Worm (Caenorhabditis elegans): Measurements from ENCODE around the gene sra-12.
"Not testable (repeated sequence)": the region's sequence is repeated elsewhere in the genome, so short reads cannot be mapped to it uniquely, and the experiment has no call there.

sra-12 gene

DNA sequence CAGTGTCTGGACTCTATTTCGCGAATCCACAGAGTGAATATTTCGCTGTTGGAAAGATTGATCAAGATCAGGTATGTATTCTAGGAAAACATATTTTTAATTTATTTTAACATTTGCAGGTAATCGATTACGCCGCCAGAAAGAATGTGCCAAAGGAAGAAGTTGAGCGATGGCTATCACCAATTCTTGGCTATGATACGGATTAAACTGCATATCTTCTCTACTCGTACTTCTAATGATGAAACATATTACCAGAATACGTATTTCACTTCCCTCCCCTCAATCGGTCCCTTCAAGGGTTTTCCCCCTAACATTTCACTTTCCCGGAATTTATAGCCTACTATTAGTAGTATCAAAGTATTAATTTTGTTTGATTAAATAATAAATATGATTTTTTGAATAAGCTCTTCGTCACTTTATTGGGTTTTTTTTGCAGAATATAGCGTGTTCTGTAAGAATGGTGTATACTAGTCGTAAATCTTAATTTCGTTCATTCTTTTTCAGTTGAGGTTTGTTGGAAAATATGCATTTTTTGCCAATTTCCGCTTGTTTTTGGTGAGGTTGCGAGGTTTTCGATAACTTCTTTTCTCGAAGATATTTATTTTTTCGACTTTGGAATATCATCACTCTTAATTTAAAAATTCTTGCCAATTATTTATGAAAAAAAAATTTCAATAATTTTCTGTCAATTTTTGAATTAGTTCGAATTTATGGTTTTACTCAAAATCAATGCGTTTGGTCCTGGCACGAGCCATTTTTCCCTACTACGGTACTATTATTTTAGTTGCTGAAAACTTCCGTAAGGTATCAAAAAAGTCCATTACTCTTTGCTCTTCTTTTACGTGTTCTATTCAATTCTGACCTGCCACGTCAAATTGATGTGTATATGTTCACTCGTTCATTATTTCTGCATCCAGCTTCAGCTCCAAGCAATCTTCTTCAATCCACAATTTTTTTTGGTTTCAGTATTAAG, 26.7 kb upstream of the sra-12 start:
- TF ChIP-seq ceh-13 (GFP tag; optimal IDR thresholded peaks at IDR 0.05), result no peak
- TF ChIP-seq aly-1 (tag; optimal IDR thresholded peaks at IDR 0.05), result no peak
- no peak for TF ChIP-seq flt-1 (GFP tag; IDR thresholded peaks at IDR 0.05)
- no peak for TF ChIP-seq tbx-11 (GFP tag; IDR thresholded peaks at IDR 0.05)
- no peak for TF ChIP-seq hnd-1 (tag; optimal IDR thresholded peaks at IDR 0.05)
- TF ChIP-seq ama-1 (optimal IDR thresholded peaks at IDR 0.05), result no peak
- no peak for TF ChIP-seq B0310.2 (tag; optimal IDR thresholded peaks at IDR 0.05)
- TF ChIP-seq ets-7 (tag; optimal IDR thresholded peaks at IDR 0.05), result no peak
- TF ChIP-seq hmbx-1 (tag; optimal IDR thresholded peaks at IDR 0.05), result no peak
- no peak for TF ChIP-seq F13C5.2 (tag; optimal IDR thresholded peaks at IDR 0.05)
- no peak for TF ChIP-seq scrt-1 (GFP tag; IDR thresholded peaks at IDR 0.05)
- no peak for TF ChIP-seq pes-1 (GFP tag; IDR thresholded peaks at IDR 0.05)
- no peak for TF ChIP-seq ceh-36 (tag; optimal IDR thresholded peaks at IDR 0.05)
- TF ChIP-seq hmg-4 (GFP tag; optimal IDR thresholded peaks at IDR 0.05), result no peak
- no peak for TF ChIP-seq tra-4 (tag; optimal IDR thresholded peaks at IDR 0.05)
- no peak for TF ChIP-seq sea-1 (GFP tag; conservative IDR thresholded peaks at IDR 0.05)
- TF ChIP-seq tbx-37 (GFP tag; conservative IDR thresholded peaks at IDR 0.05), result no peak

DNA sequence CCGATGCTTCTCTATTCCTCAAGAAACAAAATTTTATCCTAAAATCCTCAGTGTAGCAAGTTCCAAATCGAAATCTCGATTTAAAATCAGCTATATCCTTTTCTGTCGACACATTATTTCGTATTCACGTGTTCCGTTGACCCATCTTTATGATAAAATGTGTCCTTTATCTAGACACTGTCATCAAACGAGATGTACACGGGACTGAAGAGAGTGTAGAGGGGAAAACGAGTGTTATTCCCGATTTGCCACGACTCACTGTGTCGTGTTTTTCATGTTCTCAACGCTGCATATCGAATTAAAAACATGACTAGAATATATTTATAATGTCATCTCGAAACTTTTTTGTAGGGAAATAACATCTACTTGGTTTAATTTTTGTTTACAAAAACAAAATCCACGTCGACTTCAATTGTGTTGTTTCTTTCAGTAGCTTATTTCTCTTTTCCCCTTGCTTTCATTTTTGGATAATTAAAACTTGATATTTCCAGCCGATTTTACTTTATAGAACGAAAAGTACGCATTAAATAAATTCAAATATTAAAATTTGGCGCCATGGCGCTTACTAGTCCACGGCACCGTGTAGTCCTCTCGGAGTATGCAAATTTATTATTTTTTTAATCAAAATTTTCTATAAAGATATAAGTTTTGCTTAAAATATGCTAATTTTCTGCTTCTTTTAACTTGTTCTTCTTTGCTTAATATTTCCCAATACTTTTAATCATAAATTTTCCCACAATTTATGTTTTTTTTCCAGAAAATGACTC, 21.7 kb upstream of the sra-12 start, which contains the start of gene metr-1:
Gene metr-1 (plus strand): TSS at position 758 of the 767 bp plus-strand sequence.
- TF ChIP-seq hmbx-1 (tag; optimal IDR thresholded peaks at IDR 0.05), result no peak
- TF ChIP-seq tra-4 (tag; optimal IDR thresholded peaks at IDR 0.05), result no peak

DNA sequence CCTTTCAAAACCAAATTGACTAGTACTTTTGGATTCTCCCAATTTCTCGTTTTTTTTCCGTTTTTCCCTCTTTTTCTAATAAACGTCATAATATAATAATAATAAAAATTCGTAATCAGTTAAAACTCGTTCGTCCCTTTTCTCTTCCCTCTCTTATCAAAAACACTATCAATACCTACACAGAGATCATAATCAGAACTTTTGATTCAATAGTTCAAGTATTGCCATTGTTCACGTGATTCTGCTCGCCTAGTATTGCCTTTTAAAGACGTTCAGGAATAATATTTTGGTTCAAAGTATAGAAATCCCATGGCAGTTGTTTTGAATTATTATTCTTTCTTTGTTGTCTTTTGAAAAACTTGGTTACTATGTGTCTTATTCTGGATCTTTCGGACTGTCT, 20.4 kb upstream of the sra-12 start:
- TF ChIP-seq tbx-37 (GFP tag; conservative IDR thresholded peaks at IDR 0.05) (no peak), sea-1 (GFP tag; conservative IDR thresholded peaks at IDR 0.05) (no peak), pes-1 (GFP tag; IDR thresholded peaks at IDR 0.05) (no peak), F13C5.2 (tag; optimal IDR thresholded peaks at IDR 0.05) (no peak), aly-1 (tag; optimal IDR thresholded peaks at IDR 0.05) (no peak), hnd-1 (tag; optimal IDR thresholded peaks at IDR 0.05) (no peak), tbx-11 (GFP tag; IDR thresholded peaks at IDR 0.05) (no peak), scrt-1 (GFP tag; IDR thresholded peaks at IDR 0.05) (no peak), ets-7 (tag; optimal IDR thresholded peaks at IDR 0.05) (no peak), ceh-13 (GFP tag; optimal IDR thresholded peaks at IDR 0.05) (no peak), hmg-4 (GFP tag; optimal IDR thresholded peaks at IDR 0.05) (no peak), B0310.2 (tag; optimal IDR thresholded peaks at IDR 0.05) (no peak)

DNA sequence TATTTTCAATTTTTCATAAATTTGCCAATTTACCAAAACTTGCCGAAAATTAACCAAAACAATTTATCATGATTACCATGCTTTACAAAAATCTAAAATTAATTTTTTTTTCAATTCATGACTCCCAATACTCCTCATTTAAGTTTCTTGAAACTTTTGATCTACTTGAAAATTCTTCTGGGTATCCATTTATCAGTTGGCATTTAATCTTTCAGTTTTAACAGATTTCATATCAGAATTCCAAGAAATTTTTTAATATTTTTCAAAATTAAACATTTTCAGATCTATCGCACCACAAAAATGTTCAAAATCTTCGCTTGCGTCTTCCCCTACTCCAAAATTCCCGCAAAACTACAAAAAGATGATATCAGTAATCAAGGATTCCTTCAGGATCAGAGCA, 19.7 kb upstream of the sra-12 start, which contains the start of gene Y19D2B.2:
Gene Y19D2B.2 (plus strand): TSS at position 301 of the 400 bp plus-strand sequence.
- TF ChIP-seq pes-1 (GFP tag; IDR thresholded peaks at IDR 0.05), result no peak
- no peak for TF ChIP-seq sea-1 (GFP tag; conservative IDR thresholded peaks at IDR 0.05)
- no peak for TF ChIP-seq tra-4 (tag; optimal IDR thresholded peaks at IDR 0.05)
- no peak for TF ChIP-seq hmbx-1 (tag; optimal IDR thresholded peaks at IDR 0.05)
- TF ChIP-seq hmg-4 (GFP tag; optimal IDR thresholded peaks at IDR 0.05), result no peak
- no peak for TF ChIP-seq F13C5.2 (tag; optimal IDR thresholded peaks at IDR 0.05)

DNA sequence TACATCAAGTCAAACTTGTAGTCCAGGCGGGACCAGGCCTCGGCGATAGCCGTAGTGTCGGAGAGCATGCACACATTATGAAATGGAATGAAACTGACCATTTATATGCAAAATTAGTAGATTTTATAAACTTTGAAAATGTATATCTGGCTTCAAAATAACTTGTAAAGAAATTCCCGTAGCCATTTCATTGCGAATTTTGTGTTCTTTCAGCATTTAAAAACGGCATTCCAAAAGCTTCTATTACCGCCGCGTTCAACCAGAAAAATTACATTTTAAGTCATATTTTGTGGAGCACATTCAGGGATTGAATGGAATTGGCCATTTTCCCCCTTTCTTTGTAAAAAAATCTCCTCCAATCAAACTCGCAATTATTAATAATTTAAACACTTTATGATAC, 18.6 kb upstream of the sra-12 start, which contains the start of gene Y19D2B.1:
Gene Y19D2B.1 (minus strand): TSS at position 101 of the 400 bp plus-strand sequence.
- not testable (repeated sequence) for TF ChIP-seq ets-7 (tag; optimal IDR thresholded peaks at IDR 0.05); B0310.2 (tag; optimal IDR thresholded peaks at IDR 0.05); hmg-4 (GFP tag; optimal IDR thresholded peaks at IDR 0.05)

DNA sequence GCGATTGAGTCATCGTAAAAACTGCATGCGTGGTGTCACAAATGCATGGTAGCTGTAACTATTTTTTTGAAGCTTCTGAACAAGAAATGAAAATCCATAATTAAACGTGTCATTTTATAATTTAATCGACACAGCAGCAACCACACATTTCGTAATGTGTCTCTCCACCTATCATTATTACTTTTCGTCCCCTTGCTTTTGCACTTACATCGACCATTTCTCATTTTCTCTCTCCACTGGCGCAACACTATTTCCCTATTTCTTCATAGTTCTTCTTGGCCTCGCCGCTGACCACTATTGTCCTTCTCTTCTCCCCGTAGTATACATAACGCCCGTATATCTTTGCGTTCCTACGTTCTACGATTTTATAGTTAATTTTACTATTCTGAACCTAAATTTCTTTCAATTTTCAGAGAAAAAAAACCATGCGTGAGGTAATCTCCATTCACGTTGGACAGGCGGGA, 14.0 kb upstream of the sra-12 start, which contains the start of gene tba-4:
Gene tba-4 (plus strand): TSS at position 414 of the 464 bp plus-strand sequence.
- no peak for TF ChIP-seq aly-1 (tag; optimal IDR thresholded peaks at IDR 0.05)
- TF ChIP-seq ceh-36 (tag; optimal IDR thresholded peaks at IDR 0.05), result no peak
- TF ChIP-seq tra-4 (tag; optimal IDR thresholded peaks at IDR 0.05), result no peak
- TF ChIP-seq hnd-1 (tag; optimal IDR thresholded peaks at IDR 0.05), result no peak
- TF ChIP-seq sea-1 (GFP tag; conservative IDR thresholded peaks at IDR 0.05), result no peak
- TF ChIP-seq scrt-1 (GFP tag; IDR thresholded peaks at IDR 0.05), result no peak
- no peak for TF ChIP-seq tbx-37 (GFP tag; conservative IDR thresholded peaks at IDR 0.05)
- no peak for TF ChIP-seq hmg-4 (GFP tag; optimal IDR thresholded peaks at IDR 0.05)
- TF ChIP-seq B0310.2 (tag; optimal IDR thresholded peaks at IDR 0.05), result no peak
- no peak for TF ChIP-seq F13C5.2 (tag; optimal IDR thresholded peaks at IDR 0.05)
- no peak for TF ChIP-seq ceh-13 (GFP tag; optimal IDR thresholded peaks at IDR 0.05)
- no peak for TF ChIP-seq flt-1 (GFP tag; IDR thresholded peaks at IDR 0.05)
- TF ChIP-seq ama-1 (optimal IDR thresholded peaks at IDR 0.05), result no peak
- TF ChIP-seq ets-7 (tag; optimal IDR thresholded peaks at IDR 0.05), result no peak
- TF ChIP-seq hmbx-1 (tag; optimal IDR thresholded peaks at IDR 0.05), result no peak
- TF ChIP-seq tbx-11 (GFP tag; IDR thresholded peaks at IDR 0.05), result no peak

DNA sequence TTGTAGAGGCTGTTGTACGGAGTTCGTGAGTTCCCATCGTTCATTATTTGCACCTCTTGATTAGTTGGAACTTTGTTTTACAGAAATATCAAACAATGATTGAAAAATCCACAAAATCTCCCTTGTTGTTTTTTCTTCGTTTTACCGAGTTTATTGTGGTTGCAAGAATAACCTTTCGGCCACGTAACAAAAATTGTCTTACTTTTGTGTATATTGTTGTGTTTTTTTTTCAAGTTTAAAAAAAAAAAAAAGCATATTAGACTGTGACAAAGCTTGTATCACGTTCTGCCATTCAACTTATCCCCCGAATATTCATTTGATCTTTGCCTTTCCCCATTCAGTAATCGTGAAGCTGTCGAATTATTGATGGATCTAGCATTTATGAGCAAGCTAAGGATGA, 12.9 kb upstream of the sra-12 start, which contains the start of gene F44F4.10:
Gene F44F4.10 (minus strand): TSS at position 101 of the 400 bp plus-strand sequence.
- no peak for TF ChIP-seq hmg-4 (GFP tag; optimal IDR thresholded peaks at IDR 0.05)
- no peak for TF ChIP-seq hmbx-1 (tag; optimal IDR thresholded peaks at IDR 0.05)
- TF ChIP-seq pes-1 (GFP tag; IDR thresholded peaks at IDR 0.05), result no peak
- no peak for TF ChIP-seq sea-1 (GFP tag; conservative IDR thresholded peaks at IDR 0.05)
- TF ChIP-seq ceh-36 (tag; optimal IDR thresholded peaks at IDR 0.05), result no peak
- no peak for TF ChIP-seq scrt-1 (GFP tag; IDR thresholded peaks at IDR 0.05)
- TF ChIP-seq ceh-13 (GFP tag; optimal IDR thresholded peaks at IDR 0.05), result no peak
- no peak for TF ChIP-seq ets-7 (tag; optimal IDR thresholded peaks at IDR 0.05)
- no peak for TF ChIP-seq aly-1 (tag; optimal IDR thresholded peaks at IDR 0.05)
- no peak for TF ChIP-seq F13C5.2 (tag; optimal IDR thresholded peaks at IDR 0.05)
- TF ChIP-seq hnd-1 (tag; optimal IDR thresholded peaks at IDR 0.05), result no peak
- TF ChIP-seq tbx-11 (GFP tag; IDR thresholded peaks at IDR 0.05), result no peak
- no peak for TF ChIP-seq ama-1 (optimal IDR thresholded peaks at IDR 0.05)
- TF ChIP-seq flt-1 (GFP tag; IDR thresholded peaks at IDR 0.05), result no peak
- no peak for TF ChIP-seq tra-4 (tag; optimal IDR thresholded peaks at IDR 0.05)
- no peak for TF ChIP-seq B0310.2 (tag; optimal IDR thresholded peaks at IDR 0.05)
- no peak for TF ChIP-seq tbx-37 (GFP tag; conservative IDR thresholded peaks at IDR 0.05)
